Worm (Caenorhabditis elegans) whole organism, young adult: ENCODE results near the gene T07D3.2.

ENCODE experiments used
- F39B2.1 ChIP-seq: fragments of 200-800 bp; sonication (Bioruptor generic); IDR thresholded peaks from 2 replicates; pipeline ENCODE4 v1.3.6; 2022; ENCODE audit warnings: missing genetic modification reagents, missing genetic modification characterization, missing compliant biosample characterization
- F52B5.7 ChIP-seq: sonication (generic microtip); optimal IDR thresholded peaks from 2 replicates; lab custom pipeline; 2016; ENCODE audit warnings: mild to moderate bottlenecking, missing genetic modification characterization, missing compliant biosample characterization
- F55B11.4 ChIP-seq: sonication (generic microtip); optimal IDR thresholded peaks from 2 replicates; lab custom pipeline; 2016; ENCODE audit warnings: missing compliant biosample characterization, missing genetic modification characterization, borderline replicate concordance; ENCODE audit not compliant: insufficient read depth
- F57C9.4 ChIP-seq: sonication (generic microtip); optimal IDR thresholded peaks from 2 replicates; lab custom pipeline; 2017; ENCODE audit warnings: mild to moderate bottlenecking, missing genetic modification characterization, missing compliant biosample characterization
- K11D2.4 ChIP-seq: fragments of 200-800 bp; sonication (Bioruptor generic); IDR thresholded peaks from 2 replicates; pipeline ENCODE4 v1.3.6; 2022; ENCODE audit warnings: missing genetic modification reagents, missing genetic modification characterization, missing compliant biosample characterization
- Y53G8AR.9 ChIP-seq: fragments of 200-800 bp; sonication (Bioruptor generic); conservative IDR thresholded peaks from 2 replicates; pipeline ENCODE4 v1.3.6; 2022; ENCODE audit warnings: missing genetic modification reagents, missing genetic modification characterization, missing compliant biosample characterization
- Y67H2A.10 ChIP-seq: fragments of 200-800 bp; sonication (Bioruptor generic); conservative IDR thresholded peaks from 2 replicates; pipeline ENCODE4 v1.3.6; 2022; ENCODE audit warnings: missing genetic modification reagents, missing genetic modification characterization, missing compliant biosample characterization
- ZK185.1 ChIP-seq: sonication (generic microtip); optimal IDR thresholded peaks from 2 replicates; lab custom pipeline; 2016; ENCODE audit warnings: mild to moderate bottlenecking, missing genetic modification characterization, missing compliant biosample characterization; ENCODE audit not compliant: poor library complexity, severe bottlenecking
- aptf-3 ChIP-seq: fragments of 200-800 bp; sonication (Bioruptor generic); IDR thresholded peaks from 2 replicates; pipeline ENCODE4 v1.3.6; 2022; ENCODE audit warnings: missing genetic modification characterization, missing compliant biosample characterization
- atf-7 ChIP-seq: sonication (generic microtip); optimal IDR thresholded peaks from 2 replicates; lab custom pipeline; 2017; ENCODE audit warnings: mild to moderate bottlenecking, missing genetic modification characterization, missing compliant biosample characterization
- attf-6 ChIP-seq: fragments of 200-800 bp; sonication (Bioruptor generic); IDR thresholded peaks from 2 replicates; pipeline ENCODE4 v1.3.6; 2022; ENCODE audit warnings: missing genetic modification reagents, missing genetic modification characterization, missing compliant biosample characterization
- ceh-79 ChIP-seq: sonication (generic microtip); optimal IDR thresholded peaks from 2 replicates; lab custom pipeline; 2017; ENCODE audit warnings: mild to moderate bottlenecking, missing genetic modification characterization, missing compliant biosample characterization
- die-1 ChIP-seq: sonication (generic microtip); optimal IDR thresholded peaks from 2 replicates; lab custom pipeline; 2016; ENCODE audit warnings: missing genotype, mild to moderate bottlenecking, missing genetic modification characterization, missing compliant biosample characterization
- dox-1 ChIP-seq: fragments of 200-800 bp; sonication (Bioruptor generic); IDR thresholded peaks from 2 replicates; pipeline ENCODE4 v1.3.6; 2022; ENCODE audit warnings: missing genetic modification reagents, missing genetic modification characterization, missing compliant biosample characterization
- dpff-1 ChIP-seq: sonication (generic microtip); optimal IDR thresholded peaks from 2 replicates; lab custom pipeline; 2017; ENCODE audit warnings: mild to moderate bottlenecking, missing genetic modification characterization, missing compliant biosample characterization
- ets-4 ChIP-seq: fragments of 200-800 bp; sonication (Bioruptor generic); optimal IDR thresholded peaks from 2 replicates; lab custom pipeline; 2018; ENCODE audit warnings: mild to moderate bottlenecking, missing genetic modification characterization, missing compliant biosample characterization
- him-1 ChIP-seq: sonication (generic microtip); optimal IDR thresholded peaks from 2 replicates; lab custom pipeline; 2016; ENCODE audit warnings: missing genotype, missing genetic modification reagents, missing genetic modification characterization, missing compliant biosample characterization
- hlh-12 ChIP-seq: sonication (generic microtip); optimal IDR thresholded peaks from 2 replicates; lab custom pipeline; 2016; ENCODE audit warnings: missing genetic modification characterization, missing compliant biosample characterization
- hsf-1 ChIP-seq: fragments of 200-800 bp; sonication (Bioruptor generic); IDR thresholded peaks from 2 replicates; pipeline ENCODE4 v1.3.6; 2022; ENCODE audit warnings: missing genetic modification reagents, missing genetic modification characterization, missing compliant biosample characterization
- lin-26 ChIP-seq: fragments of 200-800 bp; sonication (Bioruptor generic); IDR thresholded peaks from 2 replicates; pipeline ENCODE4 v1.3.6; 2022; ENCODE audit warnings: missing genetic modification reagents, missing genetic modification characterization, missing compliant biosample characterization
- lin-35 ChIP-seq, 3 experiments: fragments of 150-350 bp in 2 of 3; sonication (generic microtip) in 1 of 3; optimal IDR thresholded peaks; 2 replicates each; lab custom pipeline; 2014 to 2018; ENCODE audit warnings: missing biosample characterization in 3 of 3, missing genetic modification characterization in 3 of 3, missing genetic modification reagents in 3 of 3
- lsy-27 ChIP-seq: sonication (generic microtip); optimal IDR thresholded peaks from 2 replicates; lab custom pipeline; 2017; ENCODE audit warnings: missing genetic modification characterization, mild to moderate bottlenecking, missing compliant biosample characterization, antibody characterized with exemption, missing genotype, borderline replicate concordance; ENCODE audit not compliant: insufficient read depth
- madf-10 ChIP-seq: sonication (generic microtip); optimal IDR thresholded peaks from 2 replicates; lab custom pipeline; 2016; ENCODE audit warnings: mild to moderate bottlenecking, missing genetic modification characterization, missing compliant biosample characterization
- mcd-1 ChIP-seq: fragments of 200-800 bp; sonication (Bioruptor generic); IDR thresholded peaks from 2 replicates; pipeline ENCODE4 v1.3.6; 2022; ENCODE audit warnings: missing genetic modification reagents, missing genetic modification characterization, missing compliant biosample characterization
- mxl-1 ChIP-seq: sonication (generic microtip); optimal IDR thresholded peaks from 2 replicates; lab custom pipeline; 2016; ENCODE audit warnings: missing genetic modification characterization, missing compliant biosample characterization
- nfya-1 ChIP-seq: sonication (generic microtip); optimal IDR thresholded peaks from 2 replicates; lab custom pipeline; 2017; ENCODE audit warnings: antibody characterized with exemption, missing compliant biosample characterization, missing genetic modification characterization, borderline replicate concordance; ENCODE audit not compliant: insufficient read depth
- nhr-179 ChIP-seq: sonication (generic microtip); optimal IDR thresholded peaks from 2 replicates; lab custom pipeline; 2016; ENCODE audit warnings: mild to moderate bottlenecking, missing genetic modification characterization, missing compliant biosample characterization
- nhr-80 ChIP-seq: sonication (generic microtip); optimal IDR thresholded peaks from 2 replicates; lab custom pipeline; 2016; ENCODE audit warnings: missing genetic modification characterization, missing compliant biosample characterization
- pbrm-1 ChIP-seq: fragments of 200-800 bp; sonication (Bioruptor generic); IDR thresholded peaks from 2 replicates; pipeline ENCODE4 v1.3.6; 2022; ENCODE audit warnings: missing genetic modification reagents, missing genetic modification characterization, missing compliant biosample characterization
- pha-4 ChIP-seq: fragments of 150-350 bp; sonication (generic microtip); optimal IDR thresholded peaks from 2 replicates; lab custom pipeline; 2014; ENCODE audit warnings: missing biosample characterization, missing genetic modification reagents, missing genetic modification characterization
- rcor-1 ChIP-seq: fragments of 200-800 bp; sonication (Bioruptor generic); IDR thresholded peaks from 2 replicates; pipeline ENCODE4 v1.3.6; 2022; ENCODE audit warnings: missing genetic modification reagents, missing genetic modification characterization, missing compliant biosample characterization
- rec-8 ChIP-seq, 2 experiments: sonication (generic microtip); optimal IDR thresholded peaks; 2 replicates each; lab custom pipeline; 2016; ENCODE audit warnings: mild to moderate bottlenecking in 2 of 2, missing genetic modification characterization in 2 of 2, missing genetic modification reagents in 2 of 2, missing genotype in 2 of 2, missing biosample characterization in 1 of 2, missing compliant biosample characterization in 1 of 2, moderate library complexity in 1 of 2
- snpc-1.1 ChIP-seq: sonication (generic microtip); optimal IDR thresholded peaks from 2 replicates; lab custom pipeline; 2017; ENCODE audit warnings: missing genetic modification characterization, mild to moderate bottlenecking, missing compliant biosample characterization, antibody characterized with exemption, moderate library complexity, missing genotype, missing genetic modification reagents; ENCODE audit not compliant: insufficient read depth
- somi-1 ChIP-seq: fragments of 200-800 bp; sonication (Bioruptor generic); optimal IDR thresholded peaks from 2 replicates; lab custom pipeline; 2018; ENCODE audit warnings: mild to moderate bottlenecking, missing genetic modification characterization, missing compliant biosample characterization
- sptf-2 ChIP-seq: fragments of 200-800 bp; sonication (Bioruptor generic); optimal IDR thresholded peaks from 2 replicates; lab custom pipeline; 2018; ENCODE audit warnings: mild to moderate bottlenecking, missing genetic modification characterization, missing compliant biosample characterization
- tbx-9 ChIP-seq: sonication (generic microtip); optimal IDR thresholded peaks from 2 replicates; lab custom pipeline; 2016; ENCODE audit warnings: borderline replicate concordance, missing genetic modification characterization, inconsistent platforms, missing compliant biosample characterization
- tlf-1 ChIP-seq: fragments of 200-800 bp; sonication (Bioruptor generic); optimal IDR thresholded peaks from 2 replicates; lab custom pipeline; 2018; ENCODE audit warnings: mild to moderate bottlenecking, missing genetic modification characterization, missing compliant biosample characterization
- unc-130 ChIP-seq: sonication (generic microtip); optimal IDR thresholded peaks from 2 replicates; lab custom pipeline; 2016; ENCODE audit warnings: missing genetic modification reagents, missing genetic modification characterization, missing compliant biosample characterization
- ztf-22 ChIP-seq: fragments of 200-800 bp; sonication (Bioruptor generic); optimal IDR thresholded peaks from 2 replicates; lab custom pipeline; 2018; ENCODE audit warnings: mild to moderate bottlenecking, missing genetic modification characterization, moderate library complexity, missing compliant biosample characterization
- ztf-6 ChIP-seq: fragments of 200-800 bp; sonication (Bioruptor generic); IDR thresholded peaks from 2 replicates; pipeline ENCODE4 v1.3.6; 2022; ENCODE audit warnings: missing genetic modification reagents, missing genetic modification characterization, missing compliant biosample characterization

The T07D3.2 gene

ce11 chrII:915206-915605 lies 13.5 kb downstream of the T07D3.2 start:
- TF ChIP-seq pha-4 (tag; lab: Kevin White, UChicago) (peak; percentile 89), lin-26 (GFP tag; lab: Robert Waterston, UW) (no peak), nhr-179 (tag; lab: Kevin White, UChicago) (no peak), Y67H2A.10 (GFP tag; lab: Robert Waterston, UW) (no peak), Y53G8AR.9 (no peak), ztf-6 (no peak), dox-1 (peak; percentile 63), atf-7 (tag; lab: Kevin White, UChicago) (peak; percentile 48), tbx-9 (no peak), unc-130 (GFP tag; lab: Kevin White, UChicago) (no peak), F55B11.4 (tag; lab: Kevin White, UChicago) (no peak), snpc-1.1 (tag; lab: Kevin White, UChicago) (no peak), tlf-1 (GFP tag; lab: Kevin White, UChicago) (no peak), somi-1 (GFP tag; lab: Kevin White, UChicago) (no peak), rcor-1 (GFP tag; lab: Robert Waterston, UW) (no peak), nhr-80 (peak; percentile 95), hsf-1 (GFP tag; lab: Robert Waterston, UW) (no peak), ztf-22 (peak; percentile 67), mcd-1 (peak; percentile 35; the same call in 1 of the 2 replicates), dpff-1 (tag; lab: Kevin White, UChicago) (no peak), ets-4 (GFP tag; lab: Kevin White, UChicago) (peak; percentile 94)
- TF ChIP-seq, all 124 proteins: peak for 7

DNA sequence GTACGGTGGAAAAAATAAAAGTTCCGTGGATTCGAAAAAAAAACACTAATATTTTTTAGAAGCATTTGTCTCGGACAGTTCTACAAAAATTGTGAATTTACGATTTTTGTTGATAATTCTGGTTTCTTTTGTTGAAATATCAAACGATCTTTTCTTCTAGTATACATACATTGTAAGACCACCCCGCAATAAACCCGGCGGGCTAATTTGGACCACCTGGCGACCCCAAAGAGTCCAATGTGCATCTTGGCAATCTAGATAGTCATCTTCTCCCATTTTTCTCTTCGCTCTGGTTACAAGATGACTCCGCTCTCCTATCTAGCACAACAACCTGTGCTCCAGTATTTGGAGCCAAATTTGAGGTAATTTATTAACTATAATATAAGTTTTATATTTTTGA lies 14.0 kb downstream of the T07D3.2 start, which contains the start of gene fbxc-29:
fbxc-29 (plus strand) TSS at position 301 of the 400 bp plus-strand sequence.
- no peak for TF ChIP-seq hlh-12 (tag; lab: Kevin White, UChicago)
- TF ChIP-seq madf-10 (tag; lab: Kevin White, UChicago): no peak
- TF ChIP-seq K11D2.4 (GFP tag; lab: Robert Waterston, UW): no peak
- no peak for TF ChIP-seq nfya-1 (tag; lab: Kevin White, UChicago)
- TF ChIP-seq nhr-179 (tag; lab: Kevin White, UChicago): no peak
- no peak for TF ChIP-seq ets-4 (GFP tag; lab: Kevin White, UChicago)
- TF ChIP-seq mxl-1: no peak
- TF ChIP-seq attf-6 (GFP tag; lab: Robert Waterston, UW): no peak

ce11 chrII:917324-917723 lies 15.6 kb downstream of the T07D3.2 start, which contains the start of gene fbxc-30:
TSS of gene fbxc-30 (plus strand) at chrII:917624.
- TF ChIP-seq aptf-3 (GFP tag; lab: Robert Waterston, UW) (no peak), him-1 (tag; lab: Kevin White, UChicago) (no peak), dox-1 (no peak), atf-7 (tag; lab: Kevin White, UChicago) (no peak), Y67H2A.10 (GFP tag; lab: Robert Waterston, UW) (no peak), sptf-2 (GFP tag; lab: Kevin White, UChicago) (no peak), rec-8 (tag; optimal IDR thresholded peaks at IDR 0.05; lab: Kevin White, UChicago) (no peak), F52B5.7 (no peak), unc-130 (GFP tag; lab: Kevin White, UChicago) (no peak), ZK185.1 (tag; lab: Kevin White, UChicago) (no peak), ceh-79 (tag; lab: Kevin White, UChicago) (no peak), lin-35 (GFP tag; optimal IDR thresholded peaks at IDR 0.05; lab: Kevin White, UChicago) (no peak), die-1 (tag; lab: Kevin White, UChicago) (no peak), Y53G8AR.9 (no peak), ets-4 (GFP tag; lab: Kevin White, UChicago) (no peak), pbrm-1 (no peak), F57C9.4 (tag; lab: Kevin White, UChicago) (no peak), lsy-27 (tag; lab: Kevin White, UChicago) (no peak), F39B2.1 (GFP tag; lab: Robert Waterston, UW) (no peak), snpc-1.1 (tag; lab: Kevin White, UChicago) (no peak)
